Worm (Caenorhabditis elegans): ENCODE results near the gene ZK470.4.

ce11 chrX:4159185-4159871, 19.8 kb upstream of the ZK470.4 start:
- TF ChIP-seq mep-1 (tag; optimal IDR thresholded peaks at IDR 0.05) (no peak), ceh-44 (GFP tag; IDR thresholded peaks at IDR 0.05) (no peak), fos-1 (tag; optimal IDR thresholded peaks at IDR 0.05) (no peak)
